Fruit fly (Drosophila melanogaster) whole organism, prepupa: ENCODE data around the gene Cyp6d5.

Experiments
- Blimp-1 ChIP-seq: fragments of 200-800 bp; sonication (Bioruptor generic); optimal IDR thresholded peaks from 3 replicates; lab custom pipeline; 2017; ENCODE audit warnings: missing biosample characterization, missing genetic modification characterization, mild to moderate bottlenecking, moderate library complexity, missing genetic modification reagents
- CG10631 ChIP-seq: fragments of 200-800 bp; sonication (Bioruptor generic); optimal IDR thresholded peaks from 2 replicates; lab custom pipeline; 2016; ENCODE audit warnings: missing biosample characterization, missing genetic modification characterization
- CG10669 ChIP-seq: fragments of 200-800 bp; sonication (Bioruptor generic); optimal IDR thresholded peaks from 3 replicates; lab custom pipeline; 2018; ENCODE audit warnings: missing biosample characterization, mild to moderate bottlenecking, missing genetic modification characterization, moderate library complexity
- CG11294 ChIP-seq: fragments of 200-800 bp; sonication (Bioruptor generic); IDR thresholded peaks from 2 replicates; pipeline ENCODE4 v1.3.6; 2022; ENCODE audit warnings: missing biosample characterization, missing genetic modification characterization
- CG11902 ChIP-seq: fragments of 200-800 bp; sonication (Bioruptor generic); optimal IDR thresholded peaks from 3 replicates; lab custom pipeline; 2016; ENCODE audit warnings: missing biosample characterization, missing genetic modification characterization
- CG15336 ChIP-seq: fragments of 200-800 bp; sonication (Bioruptor generic); IDR thresholded peaks from 2 replicates; pipeline ENCODE4 v1.3.6; 2022; ENCODE audit warnings: missing biosample characterization, missing genetic modification characterization
- CG16779 ChIP-seq: fragments of 200-800 bp; sonication (Bioruptor generic); optimal IDR thresholded peaks from 3 replicates; lab custom pipeline; 2017; ENCODE audit warnings: missing biosample characterization, mild to moderate bottlenecking, missing genetic modification characterization
- CG3032 ChIP-seq: fragments of 200-800 bp; optimal IDR thresholded peaks from 2 replicates; lab custom pipeline; 2019; ENCODE audit warnings: missing biosample characterization, mild to moderate bottlenecking, missing genetic modification characterization, moderate library complexity
- CG31627 ChIP-seq: fragments of 200-800 bp; sonication (Bioruptor generic); optimal IDR thresholded peaks from 3 replicates; lab custom pipeline; 2016; ENCODE audit warnings: missing biosample characterization, missing genetic modification characterization
- CG32006 ChIP-seq: fragments of 200-800 bp; sonication (Bioruptor generic); optimal IDR thresholded peaks from 3 replicates; lab custom pipeline; 2017; ENCODE audit warnings: missing biosample characterization, mild to moderate bottlenecking, missing genetic modification characterization
- CG34406 ChIP-seq: fragments of 200-800 bp; sonication (Bioruptor generic); optimal IDR thresholded peaks from 3 replicates; lab custom pipeline; 2016; ENCODE audit warnings: missing biosample characterization, missing genetic modification characterization
- CG3919 ChIP-seq: fragments of 200-800 bp; sonication (Bioruptor generic); optimal IDR thresholded peaks from 3 replicates; lab custom pipeline; 2016; ENCODE audit warnings: missing biosample characterization, missing genetic modification characterization
- CG4318 ChIP-seq: fragments of 200-800 bp; sonication (Bioruptor generic); optimal IDR thresholded peaks from 3 replicates; lab custom pipeline; 2017; ENCODE audit warnings: missing biosample characterization, mild to moderate bottlenecking, missing genetic modification characterization
- CG6163 ChIP-seq: fragments of 200-800 bp; sonication (Bioruptor generic); IDR thresholded peaks from 3 replicates; pipeline ENCODE4 v1.3.6; 2022; ENCODE audit warnings: missing biosample characterization, missing genetic modification characterization
- CG6792 ChIP-seq: fragments of 200-800 bp; sonication (Bioruptor generic); optimal IDR thresholded peaks from 3 replicates; lab custom pipeline; 2016; ENCODE audit warnings: missing biosample characterization, missing genetic modification characterization
- CG7368 ChIP-seq: fragments of 200-800 bp; sonication (Bioruptor generic); optimal IDR thresholded peaks from 3 replicates; lab custom pipeline; 2016; ENCODE audit warnings: missing biosample characterization, missing genetic modification characterization
- Eip75B ChIP-seq: fragments of 200-800 bp; sonication (Bioruptor generic); optimal IDR thresholded peaks from 3 replicates; lab custom pipeline; 2016; ENCODE audit warnings: missing biosample characterization, missing genetic modification characterization
- Eip93F ChIP-seq: fragments of 200-800 bp; sonication (Bioruptor generic); optimal IDR thresholded peaks from 2 replicates; lab custom pipeline; 2016; ENCODE audit warnings: missing biosample characterization, mild to moderate bottlenecking, missing genetic modification characterization
- Ets21C ChIP-seq: fragments of 200-800 bp; sonication (Bioruptor generic); optimal IDR thresholded peaks from 3 replicates; lab custom pipeline; 2016; ENCODE audit warnings: missing biosample characterization, missing genetic modification characterization
- Ets96B ChIP-seq: fragments of 200-800 bp; optimal IDR thresholded peaks from 2 replicates; lab custom pipeline; 2019; ENCODE audit warnings: missing biosample characterization, mild to moderate bottlenecking, missing genetic modification characterization, moderate library complexity
- Gug ChIP-seq: fragments of 200-800 bp; sonication (Bioruptor generic); IDR thresholded peaks from 2 replicates; pipeline ENCODE4 v1.3.6; 2022; ENCODE audit warnings: missing biosample characterization, missing genetic modification characterization
- Hr38 ChIP-seq: sonication (Bioruptor generic); optimal IDR thresholded peaks from 2 replicates; lab custom pipeline; 2016; ENCODE audit warnings: missing biosample characterization, missing genetic modification characterization
- Hr4 ChIP-seq: fragments of 200-800 bp; sonication (Bioruptor generic); optimal IDR thresholded peaks from 3 replicates; lab custom pipeline; 2016; ENCODE audit warnings: missing biosample characterization, missing genetic modification characterization
- Lpt ChIP-seq: fragments of 200-800 bp; sonication (Bioruptor generic); optimal IDR thresholded peaks from 3 replicates; lab custom pipeline; 2016; ENCODE audit warnings: missing biosample characterization, missing genetic modification characterization
- Met ChIP-seq: fragments of 200-800 bp; sonication (Bioruptor generic); optimal IDR thresholded peaks from 3 replicates; lab custom pipeline; 2016; ENCODE audit warnings: missing biosample characterization, missing genetic modification characterization
- Smox ChIP-seq: fragments of 200-800 bp; sonication (Bioruptor generic); optimal IDR thresholded peaks from 3 replicates; lab custom pipeline; 2016; ENCODE audit warnings: missing biosample characterization, missing genetic modification characterization
- Sox102F ChIP-seq: fragments of 200-800 bp; sonication (Bioruptor generic); optimal IDR thresholded peaks from 2 replicates; lab custom pipeline; 2016; ENCODE audit warnings: missing biosample characterization, mild to moderate bottlenecking, missing genetic modification characterization
- Sox14 ChIP-seq: fragments of 200-800 bp; sonication (Bioruptor generic); optimal IDR thresholded peaks from 3 replicates; lab custom pipeline; 2016; ENCODE audit warnings: missing biosample characterization, missing genetic modification characterization
- Sox15 ChIP-seq: fragments of 200-800 bp; sonication (Bioruptor generic); optimal IDR thresholded peaks from 3 replicates; lab custom pipeline; 2016; ENCODE audit warnings: missing biosample characterization, missing genetic modification characterization
- achi ChIP-seq: fragments of 200-800 bp; sonication (Bioruptor generic); optimal IDR thresholded peaks from 3 replicates; lab custom pipeline; 2016; ENCODE audit warnings: missing biosample characterization, missing genetic modification characterization
- acj6 ChIP-seq: fragments of 200-800 bp; sonication (Bioruptor generic); optimal IDR thresholded peaks from 3 replicates; lab custom pipeline; 2016; ENCODE audit warnings: missing biosample characterization, missing genetic modification characterization
- cyc ChIP-seq: fragments of 200-800 bp; sonication (Bioruptor generic); optimal IDR thresholded peaks from 3 replicates; lab custom pipeline; 2016; ENCODE audit warnings: missing biosample characterization, missing genetic modification characterization
- dsx ChIP-seq: fragments of 200-800 bp; optimal IDR thresholded peaks from 3 replicates; lab custom pipeline; 2019; ENCODE audit warnings: missing biosample characterization, mild to moderate bottlenecking, missing genetic modification characterization, moderate library complexity; ENCODE audit not compliant: poor library complexity, severe bottlenecking
- eg ChIP-seq: fragments of 200-800 bp; sonication (Bioruptor generic); IDR thresholded peaks from 3 replicates; pipeline ENCODE4 v1.3.6; 2022; ENCODE audit warnings: missing biosample characterization, missing genetic modification characterization
- esn ChIP-seq: fragments of 200-800 bp; sonication (Bioruptor generic); optimal IDR thresholded peaks from 2 replicates; lab custom pipeline; 2016; ENCODE audit warnings: missing biosample characterization, mild to moderate bottlenecking, missing genetic modification characterization, moderate library complexity
- fd85E ChIP-seq: fragments of 200-800 bp; sonication (Bioruptor generic); optimal IDR thresholded peaks from 3 replicates; lab custom pipeline; 2016; ENCODE audit warnings: missing biosample characterization, missing genetic modification characterization
- fkh ChIP-seq: fragments of 200-800 bp; sonication (Bioruptor generic); optimal IDR thresholded peaks from 3 replicates; lab custom pipeline; 2017; ENCODE audit warnings: missing biosample characterization, mild to moderate bottlenecking, missing genetic modification characterization, moderate library complexity
- lz ChIP-seq: fragments of 200-800 bp; sonication (Bioruptor generic); optimal IDR thresholded peaks from 3 replicates; lab custom pipeline; 2016; ENCODE audit warnings: missing biosample characterization, missing genetic modification characterization
- pdm3 ChIP-seq: fragments of 200-800 bp; sonication (Bioruptor generic); optimal IDR thresholded peaks from 3 replicates; lab custom pipeline; 2016; ENCODE audit warnings: missing biosample characterization, missing genetic modification characterization
- salr ChIP-seq, 2 experiments: fragments of 200-800 bp; sonication (Bioruptor generic); optimal IDR thresholded peaks; 3 replicates each; lab custom pipeline; 2016 to 2018; ENCODE audit warnings: missing biosample characterization in 2 of 2, missing genetic modification characterization in 2 of 2, mild to moderate bottlenecking in 1 of 2
- spab ChIP-seq: fragments of 200-800 bp; sonication (Bioruptor generic); optimal IDR thresholded peaks from 2 replicates; lab custom pipeline; 2017; ENCODE audit warnings: missing biosample characterization, mild to moderate bottlenecking, missing genetic modification characterization, missing genetic modification reagents
- svp ChIP-seq: fragments of 200-800 bp; sonication (Bioruptor generic); peaks from one replicate; lab custom pipeline; 2016; ENCODE audit warnings: missing biosample characterization, missing genetic modification characterization
- vri ChIP-seq: fragments of 200-800 bp; sonication (Bioruptor generic); optimal IDR thresholded peaks from 3 replicates; lab custom pipeline; 2016; ENCODE audit warnings: missing biosample characterization, mild to moderate bottlenecking, missing genetic modification characterization

Gene Cyp6d5

dm6 chr3R:14061049-14061987, 32.3 kb downstream of the Cyp6d5 start (continued):
- peak; percentile 40 for TF ChIP-seq CG10631
- peak; percentile 95 for TF ChIP-seq CG15336 (GFP tag; lab: Robert Waterston, UW)
- no peak for TF ChIP-seq lz (GFP tag; lab: Kevin White, UChicago)
- TF ChIP-seq Lpt (GFP tag; lab: Kevin White, UChicago) = peak; percentile 94
- TF ChIP-seq vri (GFP tag; lab: Kevin White, UChicago) = peak; percentile 88
- peak; percentile 27 for TF ChIP-seq Hr4 (GFP tag; lab: Kevin White, UChicago)
- peak; percentile 66 for TF ChIP-seq Sox102F (GFP tag; lab: Kevin White, UChicago)
- TF ChIP-seq CG3032 (tag; lab: Kevin White, UChicago) = peak; percentile 60
- peak; percentile 8 for TF ChIP-seq Hr38
- TF ChIP-seq CG34406 = peak; percentile 83
- peak; percentile 24 for TF ChIP-seq acj6
- peak; percentile 84 for TF ChIP-seq svp (GFP tag; lab: Kevin White, UChicago)
- peak; percentile 79 for TF ChIP-seq achi (GFP tag; lab: Kevin White, UChicago)
- peak; percentile 76 for TF ChIP-seq CG3919
- peak; percentile 98 for TF ChIP-seq CG16779
- TF ChIP-seq Gug (GFP tag; lab: Robert Waterston, UW) = peak; percentile 54; the same call in 1 of the 2 replicates
- peak; percentile 44 for TF ChIP-seq Met (GFP tag; lab: Kevin White, UChicago)
- TF ChIP-seq dsx (GFP tag; lab: Kevin White, UChicago) = peak; percentile 84
- peak; percentile 97 for TF ChIP-seq eg (GFP tag; lab: Robert Waterston, UW)
- peak; percentile 86 for TF ChIP-seq Eip93F
- TF ChIP-seq Smox (GFP tag; lab: Kevin White, UChicago) = no peak
- TF ChIP-seq CG32006 (GFP tag; lab: Kevin White, UChicago) = peak; percentile 31
- no peak for TF ChIP-seq Sox15 (GFP tag; lab: Kevin White, UChicago)
- no peak for TF ChIP-seq Ets21C (GFP tag; lab: Kevin White, UChicago)
- peak; percentile 72 to 82 for TF ChIP-seq salr (GFP tag; optimal IDR thresholded peaks at IDR 0.05; lab: Kevin White, UChicago)
- peak; percentile 16 for TF ChIP-seq esn
- peak; percentile 67 for TF ChIP-seq CG10669 (GFP tag; lab: Kevin White, UChicago)

DNA sequence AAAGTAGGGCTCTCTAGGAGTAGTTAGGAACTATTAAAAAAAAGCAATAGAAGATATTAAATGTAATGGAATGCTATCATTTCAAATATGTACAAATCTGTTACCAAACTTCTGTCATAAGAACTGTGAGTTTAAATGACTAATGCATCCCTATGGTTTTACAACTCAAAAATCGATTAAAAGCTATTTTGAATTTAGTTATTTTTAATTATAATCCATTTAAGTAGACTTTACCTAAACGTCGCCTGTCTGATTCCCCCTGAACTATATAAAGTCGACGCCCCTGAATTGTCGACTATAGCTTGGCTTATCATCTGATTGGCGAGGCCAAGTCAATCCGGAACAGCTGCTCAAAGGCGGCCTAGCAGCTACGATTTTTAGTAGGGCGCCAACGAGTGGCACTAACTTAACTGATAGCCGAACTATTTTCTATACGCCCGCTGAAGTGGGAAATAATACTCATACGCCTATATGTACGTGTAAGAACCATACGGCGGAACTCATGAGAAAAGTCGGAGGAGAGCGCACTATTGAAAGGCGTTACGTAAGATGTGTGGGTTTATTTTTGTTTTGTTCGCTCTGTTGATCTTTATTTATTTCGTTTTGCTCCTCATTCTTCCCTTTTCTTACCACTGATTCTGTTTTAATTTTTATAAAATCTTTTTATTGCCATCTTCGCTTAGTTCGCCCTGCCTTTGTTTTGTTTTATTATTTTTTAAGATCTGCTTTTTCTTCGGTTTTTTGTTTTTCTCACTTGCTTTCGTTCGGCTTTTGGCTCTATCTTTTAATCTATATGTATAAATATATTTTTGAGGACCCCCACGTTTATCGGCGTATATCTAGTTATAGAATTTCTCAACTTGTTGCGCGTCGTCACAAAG, 33.2 kb downstream of the Cyp6d5 start:
- peak; percentile 52 for TF ChIP-seq lz (GFP tag; lab: Kevin White, UChicago)
- TF ChIP-seq Hr38 = no peak
- peak; percentile 60 for TF ChIP-seq CG10631
- TF ChIP-seq Ets96B = peak; percentile 88
- TF ChIP-seq fkh (GFP tag; lab: Kevin White, UChicago) = no peak
- TF ChIP-seq CG6163 (GFP tag; lab: Robert Waterston, UW) = peak; percentile 43
- no peak for TF ChIP-seq Lpt (GFP tag; lab: Kevin White, UChicago)
- TF ChIP-seq CG4318 (GFP tag; lab: Kevin White, UChicago) = peak; percentile 38
- peak; percentile 48 for TF ChIP-seq cyc (GFP tag; lab: Kevin White, UChicago)
- peak; percentile 69 for TF ChIP-seq CG34406
- peak; percentile 62; the same call in 1 of the 2 replicates for TF ChIP-seq CG11294 (GFP tag; lab: Robert Waterston, UW)
- TF ChIP-seq CG11902 (GFP tag; lab: Kevin White, UChicago) = peak; percentile 71
- TF ChIP-seq Blimp-1 = peak; percentile 17
- no peak for TF ChIP-seq fd85E
- TF ChIP-seq svp (GFP tag; lab: Kevin White, UChicago) = peak; percentile 85
- peak; percentile 49 for TF ChIP-seq Eip75B (GFP tag; lab: Kevin White, UChicago)
- TF ChIP-seq achi (GFP tag; lab: Kevin White, UChicago) = peak; percentile 76
- peak; percentile 51 for TF ChIP-seq esn
- TF ChIP-seq CG7368 (GFP tag; lab: Kevin White, UChicago) = peak; percentile 25
- TF ChIP-seq CG3032 (tag; lab: Kevin White, UChicago) = peak; percentile 92
- 0 out of 2 replicates have a peak, but pooled peaks have one; percentile 19 for TF ChIP-seq CG15336 (GFP tag; lab: Robert Waterston, UW)
- peak; percentile 45 for TF ChIP-seq dsx (GFP tag; lab: Kevin White, UChicago)
- TF ChIP-seq CG10669 (GFP tag; lab: Kevin White, UChicago) = peak; percentile 87
- TF ChIP-seq salr (GFP tag; optimal IDR thresholded peaks at IDR 0.05; lab: Kevin White, UChicago) = peak in 1 of 2 experiments; percentile 47
- peak; percentile 15; the same call in 1 of the 3 replicates for TF ChIP-seq eg (GFP tag; lab: Robert Waterston, UW)
- peak; percentile 42 for TF ChIP-seq Sox14 (GFP tag; lab: Kevin White, UChicago)
- no peak for TF ChIP-seq Hr4 (GFP tag; lab: Kevin White, UChicago)
- TF ChIP-seq pdm3 (GFP tag; lab: Kevin White, UChicago) = peak; percentile 71
- peak; percentile 76 for TF ChIP-seq spab (GFP tag; lab: Kevin White, UChicago)
- peak; percentile 61 for TF ChIP-seq CG31627 (GFP tag; lab: Kevin White, UChicago)
- TF ChIP-seq acj6 = peak; percentile 67
- TF ChIP-seq Eip93F = no peak
- TF ChIP-seq CG6792 (GFP tag; lab: Kevin White, UChicago) = peak; percentile 45
